Fruit fly (Drosophila melanogaster): ENCODE data around the gene Shaw.

DNA sequence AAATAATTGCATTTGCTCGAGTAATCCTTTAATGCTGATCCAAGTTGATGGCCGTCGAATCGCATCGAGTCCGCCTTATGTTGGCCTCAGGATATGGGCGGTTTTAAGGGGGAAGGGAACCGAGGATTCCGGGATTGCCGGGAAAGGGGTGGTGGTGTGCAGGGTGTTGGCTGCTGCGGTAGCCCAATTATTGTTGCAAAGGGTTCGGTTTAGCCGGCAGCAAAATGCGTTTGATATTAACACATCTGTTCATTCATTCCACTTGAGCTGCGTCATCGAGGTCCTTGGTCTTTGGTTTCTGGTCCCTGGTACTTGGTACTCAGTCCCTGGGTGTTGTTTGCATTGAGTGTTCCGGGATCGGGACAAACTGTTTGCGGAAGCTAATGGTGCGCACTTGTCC lies 36.6 kb upstream of the Shaw start:
- TF ChIP-seq CG10348 (GFP tag; IDR thresholded peaks at IDR 0.05): no peak
- TF ChIP-seq D1 (tag; optimal IDR thresholded peaks at IDR 0.05): no peak
- no peak for TF ChIP-seq CG12605 (GFP tag; IDR thresholded peaks at IDR 0.05)
- no peak for TF ChIP-seq Pif1B (GFP tag; optimal IDR thresholded peaks at IDR 0.05)
